Worm (Caenorhabditis elegans) whole organism, midembryonic: Measurements from ENCODE around the gene grl-2.

Source experiments
- T22C8.4 ChIP-seq: fragments of 200-800 bp; sonication (Bioruptor generic); IDR thresholded peaks from 2 replicates; pipeline ENCODE4 v1.3.6; 2022; ENCODE audit warnings: missing genetic modification characterization, missing compliant biosample characterization
- flt-1 ChIP-seq: fragments of 200-800 bp; sonication (Bioruptor generic); IDR thresholded peaks from 2 replicates; pipeline ENCODE4 v1.3.6; 2022; ENCODE audit warnings: missing genetic modification characterization, missing compliant biosample characterization
- med-1 ChIP-seq: sonication (generic microtip); optimal IDR thresholded peaks from 2 replicates; lab custom pipeline; 2017; ENCODE audit warnings: missing genetic modification characterization, mild to moderate bottlenecking, missing compliant biosample characterization, antibody characterized with exemption, missing genetic modification reagents; ENCODE audit not compliant: insufficient read depth
- ztf-23 ChIP-seq: fragments of 200-800 bp; sonication (Bioruptor generic); IDR thresholded peaks from 2 replicates; pipeline ENCODE4 v1.3.6; 2022; ENCODE audit warnings: missing genetic modification reagents, missing genetic modification characterization, missing compliant biosample characterization

- TF ChIP-seq med-1 (GFP tag; lab: Kevin White, UChicago) (no peak), flt-1 (GFP tag; lab: Robert Waterston, UW) (no peak), ztf-23 (no peak), T22C8.4 (GFP tag; lab: Robert Waterston, UW) (no peak)
These were observed 19.2 kb downstream of the grl-2 start, which contains the start of gene srd-35 for ce11 chrV:12964076-12964475.
